1 fruit fly cellular context compared by ENCODE assay signal in the genomic region with DNA sequence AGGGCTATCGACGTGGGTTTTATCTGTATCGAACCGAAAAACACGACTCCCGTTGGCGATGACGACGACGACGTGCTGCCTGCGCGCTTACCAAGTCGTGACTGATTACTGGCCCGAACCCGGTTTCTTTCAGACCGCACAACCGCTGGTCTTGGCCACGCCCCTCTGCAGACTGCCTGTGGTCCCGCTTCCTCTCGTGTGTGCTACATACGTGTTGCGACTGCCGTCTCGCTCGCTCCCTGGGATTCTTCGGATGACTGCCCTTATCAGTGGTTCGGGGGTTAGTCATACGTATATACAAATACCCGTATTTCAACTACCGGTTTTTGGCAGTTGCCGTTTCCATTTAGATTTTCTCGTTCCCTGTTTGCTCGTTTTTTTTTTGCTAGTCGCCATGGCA.
A peak's percentile ranks its signal among the peaks of the same experiment; 100 is the strongest.
TF ChIP-seq lines count a peak whose summit lies in the region.

A gene (minus strand): TSS at position 111 of the 400 bp plus-strand sequence.

TF ChIP-seq in whole organism, embryonic, 481 proteins besides CTCF, POLR2A, EP300 and RAD21 (continued from another document):
- TF ChIP-seq MBD-R2 (GFP tag; IDR thresholded peaks at IDR 0.05; lab: Robert Waterston, UW), result peak; percentile 10; the same call in 1 of the 2 replicates
- peak; percentile 59; the same call in 1 of the 2 replicates for TF ChIP-seq CG42726 (GFP tag; IDR thresholded peaks at IDR 0.05; lab: Robert Waterston, UW; ENCODE audit: partially characterized antibody)
- TF ChIP-seq Fer2 (tag; optimal IDR thresholded peaks at IDR 0.05; lab: Kevin White, UChicago), result no peak
- peak; percentile 10 for TF ChIP-seq pb (GFP tag; optimal IDR thresholded peaks at IDR 0.05; lab: Kevin White, UChicago)
- 0 out of 2 replicates have a peak, but pooled peaks have one; percentile 24 for TF ChIP-seq sim (GFP tag; IDR thresholded peaks at IDR 0.05; lab: Robert Waterston, UW)
- peak; percentile 89 for TF ChIP-seq CG8478 (optimal IDR thresholded peaks at IDR 0.05; lab: Kevin White, UChicago)
- TF ChIP-seq grn (GFP tag; optimal IDR thresholded peaks at IDR 0.05; lab: Kevin White, UChicago), result peak; percentile 28
- peak; percentile 76 for TF ChIP-seq kay (GFP tag; optimal IDR thresholded peaks at IDR 0.05; lab: Kevin White, UChicago)
- peak; percentile 20; the same call in 1 of the 2 replicates for TF ChIP-seq Bgb (GFP tag; IDR thresholded peaks at IDR 0.05; lab: Robert Waterston, UW; ENCODE audit: partially characterized antibody)
- TF ChIP-seq CG3065 (GFP tag; optimal IDR thresholded peaks at IDR 0.05; lab: Kevin White, UChicago), result peak; percentile 55
- no peak for TF ChIP-seq CG11247 (GFP tag; IDR thresholded peaks at IDR 0.05; lab: Robert Waterston, UW)
- no peak for TF ChIP-seq CG15601 (tag; optimal IDR thresholded peaks at IDR 0.05; lab: Kevin White, UChicago)
- TF ChIP-seq CG1602 (GFP tag; optimal IDR thresholded peaks at IDR 0.05; lab: Kevin White, UChicago), result no peak
- peak; percentile 99 for TF ChIP-seq CG10321 (GFP tag; IDR thresholded peaks at IDR 0.05; lab: Robert Waterston, UW)
- peak; percentile 41; the same call in 1 of the 2 replicates for TF ChIP-seq CG13287 (GFP tag; IDR thresholded peaks at IDR 0.05; lab: Robert Waterston, UW; ENCODE audit: partially characterized antibody)
- peak in 1 of 2 experiments; percentile 15 for TF ChIP-seq chif (GFP tag; optimal IDR thresholded peaks at IDR 0.05; lab: Kevin White, UChicago)
- no peak for TF ChIP-seq dysf (GFP tag; IDR thresholded peaks at IDR 0.05; lab: Robert Waterston, UW)
- TF ChIP-seq GATAe (GFP tag; conservative IDR thresholded peaks at IDR 0.05; lab: Robert Waterston, UW), result peak; percentile 71
- no peak for TF ChIP-seq CG12942 (GFP tag; optimal IDR thresholded peaks at IDR 0.05; lab: Kevin White, UChicago)
- no peak for TF ChIP-seq BtbVII (GFP tag; optimal IDR thresholded peaks at IDR 0.05; lab: Kevin White, UChicago)
- peak; percentile 31; the same call in 1 of the 4 replicates for TF ChIP-seq chinmo (GFP tag; IDR thresholded peaks at IDR 0.05; lab: Robert Waterston, UW; ENCODE audit: partially characterized antibody)
- 0 out of 2 replicates have a peak, but pooled peaks have one; percentile 10 for TF ChIP-seq Adf1 (GFP tag; IDR thresholded peaks at IDR 0.05; lab: Robert Waterston, UW)
- 0 out of 2 replicates have a peak, but pooled peaks have one; percentile 17 for TF ChIP-seq Scr (GFP tag; IDR thresholded peaks at IDR 0.05; lab: Robert Waterston, UW; ENCODE audit: partially characterized antibody)
- TF ChIP-seq CG30020 (tag; optimal IDR thresholded peaks at IDR 0.05; lab: Kevin White, UChicago), result no peak
- TF ChIP-seq cas (GFP tag; IDR thresholded peaks at IDR 0.05; lab: Robert Waterston, UW), result no peak
- TF ChIP-seq gsb (GFP tag; IDR thresholded peaks at IDR 0.05; lab: Robert Waterston, UW), result no peak
- TF ChIP-seq CG4404 (GFP tag; IDR thresholded peaks at IDR 0.05; lab: Robert Waterston, UW), result no peak
- TF ChIP-seq nerfin-2 (GFP tag; IDR thresholded peaks at IDR 0.05; lab: Robert Waterston, UW; ENCODE audit: partially characterized antibody), result 0 out of 2 replicates have a peak, but pooled peaks have one; percentile 30
- no peak for TF ChIP-seq CG15514 (GFP tag; optimal IDR thresholded peaks at IDR 0.05; lab: Kevin White, UChicago)
- peak; percentile 68 for TF ChIP-seq Med (GFP tag; lab: Kevin White, UChicago)
- TF ChIP-seq CG3995 (GFP tag; optimal IDR thresholded peaks at IDR 0.05; lab: Kevin White, UChicago), result peak; percentile 4
- peak; percentile 10 for TF ChIP-seq zen (tag; optimal IDR thresholded peaks at IDR 0.05; lab: Kevin White, UChicago)
- no peak for TF ChIP-seq bigmax (GFP tag; optimal IDR thresholded peaks at IDR 0.05; lab: Kevin White, UChicago)
- peak; percentile 50 for TF ChIP-seq crol (GFP tag; IDR thresholded peaks at IDR 0.05; lab: Robert Waterston, UW)
- no peak for TF ChIP-seq mld (GFP tag; IDR thresholded peaks at IDR 0.05; lab: Robert Waterston, UW; ENCODE audit: partially characterized antibody)
- TF ChIP-seq CG15479 (GFP tag; optimal IDR thresholded peaks at IDR 0.05; lab: Kevin White, UChicago), result peak; percentile 61
- TF ChIP-seq CG1832 (GFP tag; optimal IDR thresholded peaks at IDR 0.05; lab: Kevin White, UChicago), result peak; percentile 97
- TF ChIP-seq scrt (GFP tag; optimal IDR thresholded peaks at IDR 0.05; lab: Kevin White, UChicago), result no peak
- TF ChIP-seq hb (GFP tag; IDR thresholded peaks at IDR 0.05; lab: Robert Waterston, UW; ENCODE audit: partially characterized antibody), result no peak
- TF ChIP-seq Fer1 (GFP tag; optimal IDR thresholded peaks at IDR 0.05; lab: Kevin White, UChicago), result no peak
- TF ChIP-seq Opbp (GFP tag; IDR thresholded peaks at IDR 0.05; lab: Robert Waterston, UW; ENCODE audit: partially characterized antibody), result 0 out of 3 replicates have a peak, but pooled peaks have one; percentile 54
- TF ChIP-seq pros (GFP tag; optimal IDR thresholded peaks at IDR 0.05; lab: Kevin White, UChicago), result peak; percentile 33
- TF ChIP-seq CG34422 (GFP tag; IDR thresholded peaks at IDR 0.05; lab: Robert Waterston, UW), result peak; percentile 32; the same call in 1 of the 3 replicates
- no peak for TF ChIP-seq Hr51 (GFP tag; optimal IDR thresholded peaks at IDR 0.05; lab: Kevin White, UChicago)
- no peak for TF ChIP-seq Bteb2 (GFP tag; optimal IDR thresholded peaks at IDR 0.05; lab: Kevin White, UChicago)
- TF ChIP-seq CG5180 (GFP tag; optimal IDR thresholded peaks at IDR 0.05; lab: Kevin White, UChicago), result peak; percentile 85
- TF ChIP-seq NC2α (GFP tag; optimal IDR thresholded peaks at IDR 0.05; lab: Kevin White, UChicago), result no peak
- TF ChIP-seq Nf-YC (tag; optimal IDR thresholded peaks at IDR 0.05; lab: Kevin White, UChicago), result peak; percentile 98
- peak; percentile 92 for TF ChIP-seq Jarid2 (GFP tag; optimal IDR thresholded peaks at IDR 0.05; lab: Kevin White, UChicago)
- TF ChIP-seq Myb (GFP tag; optimal IDR thresholded peaks at IDR 0.05; lab: Kevin White, UChicago), result no peak
- peak; percentile 32 for TF ChIP-seq CoRest (tag; optimal IDR thresholded peaks at IDR 0.05; lab: Kevin White, UChicago)
- peak; percentile 45 for TF ChIP-seq cg (GFP tag; optimal IDR thresholded peaks at IDR 0.05; lab: Kevin White, UChicago)
- TF ChIP-seq salm (tag; optimal IDR thresholded peaks at IDR 0.05; lab: Kevin White, UChicago), result no peak
- TF ChIP-seq seq (GFP tag; IDR thresholded peaks at IDR 0.05; lab: Robert Waterston, UW), result peak; percentile 73; the same call in 1 of the 2 replicates
- TF ChIP-seq ato (GFP tag; IDR thresholded peaks at IDR 0.05; lab: Robert Waterston, UW; ENCODE audit: partially characterized antibody), result 0 out of 2 replicates have a peak, but pooled peaks have one; percentile 27
- peak; percentile 62 for TF ChIP-seq sens (GFP tag; lab: Kevin White, UChicago)
- peak; percentile 10 for TF ChIP-seq odd (GFP tag; optimal IDR thresholded peaks at IDR 0.05; lab: Kevin White, UChicago)
- no peak for TF ChIP-seq Gug (GFP tag; IDR thresholded peaks at IDR 0.05; lab: Robert Waterston, UW)
